Fruit fly (Drosophila melanogaster): ENCODE measurements around the gene CG10366.

The CG10366 gene

DNA sequence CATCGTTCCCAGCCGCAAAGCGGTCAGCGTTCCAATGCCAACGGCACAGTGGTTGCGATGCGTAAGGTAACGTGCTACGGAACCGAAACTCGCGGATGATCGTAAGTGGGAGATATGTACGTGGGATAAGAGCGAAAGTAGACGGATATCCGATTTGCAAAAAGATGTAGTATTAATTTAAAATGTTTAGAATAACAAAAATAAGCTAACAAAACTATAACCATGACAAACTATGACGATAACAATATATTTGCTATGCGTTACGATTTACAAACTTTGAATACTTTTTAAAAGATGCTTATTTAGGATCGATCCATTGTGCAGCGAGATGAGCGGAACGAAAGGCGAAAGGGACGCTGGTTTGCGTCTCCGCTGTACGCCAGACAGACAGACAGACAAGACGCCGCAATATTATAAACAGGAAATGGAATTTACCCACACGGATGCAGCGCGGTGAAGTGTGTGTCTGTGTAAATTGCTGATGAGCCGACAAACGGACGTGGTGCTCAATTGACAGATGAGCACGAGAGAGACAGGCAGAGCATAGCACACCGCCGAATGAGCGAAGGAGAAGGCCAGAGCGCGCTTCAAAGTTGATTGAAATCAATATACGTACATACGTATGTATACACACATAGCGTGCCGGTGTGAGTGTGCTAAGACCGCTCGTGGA is 8.3 kb upstream of the CG10366 start (continued):
- TF ChIP-seq Bdp1 (GFP tag; optimal IDR thresholded peaks at IDR 0.05) (peak; percentile 89), stwl (tag; optimal IDR thresholded peaks at IDR 0.05) (peak; percentile 16), CG4707 (GFP tag; optimal IDR thresholded peaks at IDR 0.05) (peak; percentile 99), TFAM (GFP tag; optimal IDR thresholded peaks at IDR 0.05) (peak; percentile 76), Optix (GFP tag; IDR thresholded peaks at IDR 0.05) (peak; percentile 94), tna (GFP tag; IDR thresholded peaks at IDR 0.05; ENCODE audit: partially characterized antibody) (no peak), HmgD (GFP tag; optimal IDR thresholded peaks at IDR 0.05) (peak; percentile 63), CG15601 (tag; optimal IDR thresholded peaks at IDR 0.05) (peak; percentile 91), lab (GFP tag; optimal IDR thresholded peaks at IDR 0.05) (peak; percentile 96), Awh (GFP tag; IDR thresholded peaks at IDR 0.05) (peak; percentile 81; the same call in 1 of the 2 replicates), pzg (GFP tag; optimal IDR thresholded peaks at IDR 0.05) (peak; percentile 17), otp (GFP tag; IDR thresholded peaks at IDR 0.05) (peak; percentile 76; the same call in 2 of the 3 replicates), CG5180 (GFP tag; optimal IDR thresholded peaks at IDR 0.05) (peak; percentile 84), CG3163 (GFP tag; optimal IDR thresholded peaks at IDR 0.05) (peak; percentile 70), fd96Cb (tag; optimal IDR thresholded peaks at IDR 0.05) (peak; percentile 97), CG10565 (GFP tag; optimal IDR thresholded peaks at IDR 0.05) (peak; percentile 83), eyg (GFP tag; optimal IDR thresholded peaks at IDR 0.05) (peak; percentile 95), ERR (GFP tag; optimal IDR thresholded peaks at IDR 0.05) (peak; percentile 92), Nf-YC (tag; optimal IDR thresholded peaks at IDR 0.05) (peak; percentile 89), org-1 (GFP tag; optimal IDR thresholded peaks at IDR 0.05) (peak; percentile 97), CG4854 (GFP tag; optimal IDR thresholded peaks at IDR 0.05) (peak; percentile 93), Xbp1 (GFP tag; optimal IDR thresholded peaks at IDR 0.05) (peak; percentile 97), CHES-1-like (GFP tag; optimal IDR thresholded peaks at IDR 0.05) (peak; percentile 96), vnd (GFP tag; IDR thresholded peaks at IDR 0.05; ENCODE audit: partially characterized antibody) (no peak), Abd-B (GFP tag; optimal IDR thresholded peaks at IDR 0.05) (peak; percentile 97), CG13296 (GFP tag; optimal IDR thresholded peaks at IDR 0.05) (peak; percentile 94), CG17802 (tag; optimal IDR thresholded peaks at IDR 0.05) (peak; percentile 87), sna (GFP tag; IDR thresholded peaks at IDR 0.05; ENCODE audit: partially characterized antibody) (no peak), Taf1 (GFP tag; IDR thresholded peaks at IDR 0.05) (peak; percentile 87), CG33557 (GFP tag; optimal IDR thresholded peaks at IDR 0.05) (peak; percentile 88), onecut (GFP tag; IDR thresholded peaks at IDR 0.05) (peak; percentile 73), Dbx (GFP tag; IDR thresholded peaks at IDR 0.05) (peak; percentile 94), chm (GFP tag; IDR thresholded peaks at IDR 0.05) (peak; percentile 75), CG11560 (tag; IDR thresholded peaks at IDR 0.05) (peak; percentile 90), D19A (tag; optimal IDR thresholded peaks at IDR 0.05) (peak; percentile 92), gt (GFP tag; IDR thresholded peaks at IDR 0.05) (peak; percentile 56; the same call in 1 of the 2 replicates), CG17612 (GFP tag; IDR thresholded peaks at IDR 0.05) (peak; percentile 90), Sry-δ (GFP tag; optimal IDR thresholded peaks at IDR 0.05) (peak; percentile 69), crc (GFP tag; optimal IDR thresholded peaks at IDR 0.05) (peak; percentile 95), Neu2 (GFP tag; optimal IDR thresholded peaks at IDR 0.05; ENCODE audit: borderline replicate concordance) (peak; percentile 91), fd102C (GFP tag; optimal IDR thresholded peaks at IDR 0.05) (peak; percentile 59), bab2 (GFP tag; optimal IDR thresholded peaks at IDR 0.05) (peak; percentile 96), chif (GFP tag; optimal IDR thresholded peaks at IDR 0.05) (peak; percentile 96 to 97), CG12236 (GFP tag; optimal IDR thresholded peaks at IDR 0.05) (peak; percentile 90), stc (GFP tag; IDR thresholded peaks at IDR 0.05) (peak; percentile 94), CG12391 (tag; optimal IDR thresholded peaks at IDR 0.05) (peak; percentile 97), dimm (GFP tag; IDR thresholded peaks at IDR 0.05) (peak; percentile 76), CG8924 (tag; optimal IDR thresholded peaks at IDR 0.05) (peak; percentile 97), da (GFP tag; optimal IDR thresholded peaks at IDR 0.05) (peak; percentile 94)

Data from whole organism, embryonic.